Worm (Caenorhabditis elegans): ENCODE measurements around the gene chkr-1.
"Not testable (repeated sequence)": the region's sequence is repeated elsewhere in the genome, so short reads cannot be mapped to it uniquely, and the experiment has no call there.

DNA sequence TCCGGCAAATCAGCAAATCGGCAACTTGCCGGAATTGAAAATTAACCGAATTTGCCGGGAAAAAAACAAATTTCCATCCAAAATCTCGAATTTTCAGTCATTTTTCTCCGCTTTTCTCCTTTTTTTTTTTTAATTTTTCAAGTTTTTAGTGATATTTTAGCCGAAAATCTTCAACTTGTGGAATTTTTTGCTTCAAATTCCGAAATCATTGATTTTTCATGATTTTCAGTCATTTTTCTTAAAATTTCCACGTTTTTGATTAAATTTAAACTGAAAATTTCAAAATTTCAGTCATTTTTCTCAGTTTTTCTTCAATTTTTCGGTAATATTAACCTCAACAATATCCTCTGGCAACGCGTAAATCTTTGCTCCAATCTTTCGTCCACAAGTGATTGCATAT lies 27.2 kb downstream of the chkr-1 start, which contains the start of gene Y73B3B.3:
- TF ChIP-seq nhr-90 (tag; optimal IDR thresholded peaks at IDR 0.05); hrde-1 (tag; optimal IDR thresholded peaks at IDR 0.05; ENCODE audit: borderline replicate concordance); die-1 (tag; optimal IDR thresholded peaks at IDR 0.05); D2030.7 (GFP tag; IDR thresholded peaks at IDR 0.05); B0035.1 (tag; optimal IDR thresholded peaks at IDR 0.05); snpc-4 (GFP tag; optimal IDR thresholded peaks at IDR 0.05); snpc-4 (tag; optimal IDR thresholded peaks at IDR 0.05); bed-1 (GFP tag; IDR thresholded peaks at IDR 0.05); sea-2 (GFP tag; IDR thresholded peaks at IDR 0.05); F49E8.2 (tag; optimal IDR thresholded peaks at IDR 0.05; ENCODE audit: insufficient read depth); ztf-18 (tag; optimal IDR thresholded peaks at IDR 0.05); B0019.2 (GFP tag; conservative IDR thresholded peaks at IDR 0.05); fkh-3 (tag; optimal IDR thresholded peaks at IDR 0.05); sdz-38 (tag; optimal IDR thresholded peaks at IDR 0.05); F22D6.2 (tag; optimal IDR thresholded peaks at IDR 0.05): not testable (repeated sequence)

Data from whole organism, young adult.